Worm (Caenorhabditis elegans) whole organism, L1 larva: ENCODE results near the gene str-175.

Experiments used
- aly-2 ChIP-seq: fragments of 150-350 bp; optimal IDR thresholded peaks from 2 replicates; lab custom pipeline; 2014; ENCODE audit warnings: missing biosample characterization, missing genetic modification characterization
- lsy-2 ChIP-seq, 2 experiments: fragments of 150-350 bp; optimal IDR thresholded peaks; 2 replicates each; lab custom pipeline; 2014; ENCODE audit warnings: missing biosample characterization in 2 of 2, missing genetic modification characterization in 2 of 2
- nhr-20 ChIP-seq: sonication (generic microtip); optimal IDR thresholded peaks from 2 replicates; lab custom pipeline; 2016; ENCODE audit warnings: mild to moderate bottlenecking, missing genetic modification characterization, missing compliant biosample characterization
- nhr-47 ChIP-seq: sonication (generic microtip); optimal IDR thresholded peaks from 2 replicates; lab custom pipeline; 2016; ENCODE audit warnings: mild to moderate bottlenecking, missing genetic modification characterization, moderate library complexity, missing compliant biosample characterization
- unc-62 ChIP-seq: fragments of 150-350 bp; optimal IDR thresholded peaks from 2 replicates; lab custom pipeline; 2014; ENCODE audit warnings: missing biosample characterization, missing genetic modification reagents, missing genetic modification characterization

DNA sequence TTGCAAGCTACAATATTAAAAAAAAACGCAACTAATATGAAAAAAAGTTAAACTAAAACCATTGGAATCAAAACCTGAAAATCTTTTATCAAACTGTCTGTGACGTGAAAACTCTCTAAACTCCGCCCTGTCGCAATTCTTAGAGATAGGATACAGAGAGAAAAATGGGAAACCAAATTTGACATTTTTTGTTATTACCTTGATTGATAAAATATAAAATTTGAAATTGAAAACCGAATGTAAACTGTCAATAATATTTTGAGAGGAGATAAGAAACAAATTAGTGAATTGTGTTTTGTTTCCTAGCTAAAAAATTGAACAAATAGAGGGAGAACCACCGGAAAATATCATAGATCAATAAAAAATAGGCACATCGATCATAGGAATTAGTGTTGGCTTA is 48.6 kb downstream of the str-175 start:
- TF ChIP-seq nhr-20 (tag; lab: Kevin White, UChicago) (no peak), nhr-47 (no peak), lsy-2 (tag; optimal IDR thresholded peaks at IDR 0.05; lab: Kevin White, UChicago) (no peak), unc-62 (no peak), aly-2 (tag; lab: Kevin White, UChicago) (no peak)
